Fruit fly (Drosophila melanogaster) whole organism: Measurements from ENCODE around the gene CG32985.

Experiments
- CG8478 ChIP-seq: fragments of >200 bp; optimal IDR thresholded peaks from 2 replicates; lab custom pipeline; 2018; ENCODE audit warnings: inconsistent platforms
- Dll ChIP-seq: fragments of >200 bp; optimal IDR thresholded peaks from 2 replicates; lab custom pipeline; 2017
- EcR ChIP-seq, 2 experiments: fragments of >200 bp; optimal IDR thresholded peaks; 2 replicates each; lab custom pipeline; 2017; ENCODE audit warnings: missing biosample characterization in 2 of 2, missing genetic modification characterization in 2 of 2, missing genetic modification reagents in 2 of 2
- pan ChIP-seq: fragments of >200 bp; optimal IDR thresholded peaks from 2 replicates; lab custom pipeline; 2017
- psq ChIP-seq: fragments of >200 bp; optimal IDR thresholded peaks from 2 replicates; lab custom pipeline; 2017
- usp ChIP-seq: fragments of >200 bp; optimal IDR thresholded peaks from 2 replicates; lab custom pipeline; 2017; ENCODE audit warnings: missing biosample characterization, missing genetic modification characterization, mixed read lengths

- TF ChIP-seq pan (lab: Kevin White, UChicago) (no peak), usp (GFP tag; lab: Kevin White, UChicago) (no peak), CG8478 (no peak), psq (lab: Kevin White, UChicago) (no peak), EcR (GFP tag; optimal IDR thresholded peaks at IDR 0.05; lab: Kevin White, UChicago) (no peak), Dll (lab: Kevin White, UChicago) (no peak)
These were observed 10.6 kb downstream of the CG32985 start for dm6 chr2L:8972905-8973304.
